Fruit fly (Drosophila melanogaster) whole organism, embryonic: ENCODE results near the gene mRpS11.

Source experiments
- CG1024 ChIP-seq: fragments of 200-800 bp; sonication (Bioruptor generic); IDR thresholded peaks from 2 replicates; pipeline ENCODE4 v1.3.6; 2022; ENCODE audit warnings: missing biosample characterization, missing genetic modification characterization
- CG10274 ChIP-seq: fragments of 200-800 bp; sonication (Bioruptor generic); optimal IDR thresholded peaks from 3 replicates; lab custom pipeline; 2017; ENCODE audit warnings: missing biosample characterization, mild to moderate bottlenecking, missing genetic modification characterization
- CG10462 ChIP-seq: fragments of 200-800 bp; sonication (Bioruptor generic); optimal IDR thresholded peaks from 2 replicates; lab custom pipeline; 2016; ENCODE audit warnings: missing biosample characterization, missing genetic modification characterization
- CG11560 ChIP-seq: fragments of 200-800 bp; sonication (Bioruptor generic); IDR thresholded peaks from 3 replicates; pipeline ENCODE4 v1.3.6; 2022; ENCODE audit warnings: missing biosample characterization, missing genetic modification characterization
- CG11723 ChIP-seq: fragments of 200-800 bp; sonication (Bioruptor generic); optimal IDR thresholded peaks from 2 replicates; lab custom pipeline; 2017; ENCODE audit warnings: missing biosample characterization, mild to moderate bottlenecking, missing genetic modification characterization
- CG13424 ChIP-seq: fragments of 200-800 bp; sonication (Bioruptor generic); optimal IDR thresholded peaks from 2 replicates; lab custom pipeline; 2019; ENCODE audit warnings: missing biosample characterization, mild to moderate bottlenecking, missing genetic modification characterization, moderate library complexity
- CG1832 ChIP-seq: fragments of 200-800 bp; sonication (Bioruptor generic); optimal IDR thresholded peaks from 2 replicates; lab custom pipeline; 2017; ENCODE audit warnings: missing biosample characterization, mild to moderate bottlenecking, missing genetic modification characterization, inconsistent platforms
- CG18476 ChIP-seq: fragments of 200-800 bp; sonication (Bioruptor generic); optimal IDR thresholded peaks from 2 replicates; lab custom pipeline; 2016; ENCODE audit warnings: missing biosample characterization, mild to moderate bottlenecking, missing genetic modification characterization
- CG3065 ChIP-seq: fragments of 200-800 bp; sonication (Bioruptor generic); optimal IDR thresholded peaks from 2 replicates; lab custom pipeline; 2016; ENCODE audit warnings: missing biosample characterization, missing genetic modification characterization
- CG33557 ChIP-seq: fragments of 200-800 bp; sonication (Bioruptor generic); optimal IDR thresholded peaks from 2 replicates; lab custom pipeline; 2019; ENCODE audit warnings: missing biosample characterization, mild to moderate bottlenecking, missing genetic modification characterization, moderate library complexity
- CG34224 ChIP-seq: fragments of 200-800 bp; sonication (Bioruptor generic); IDR thresholded peaks from 3 replicates; pipeline ENCODE4 v1.3.6; 2022; ENCODE audit warnings: missing biosample characterization, missing genetic modification characterization; ENCODE audit not compliant: partially characterized antibody
- CG34376 ChIP-seq: fragments of 200-800 bp; sonication (Bioruptor generic); optimal IDR thresholded peaks from 2 replicates; lab custom pipeline; 2018; ENCODE audit warnings: missing biosample characterization, mild to moderate bottlenecking, missing genetic modification characterization
- CG3995 ChIP-seq: fragments of 200-800 bp; sonication (Bioruptor generic); optimal IDR thresholded peaks from 3 replicates; lab custom pipeline; 2016; ENCODE audit warnings: missing biosample characterization, missing genetic modification characterization
- CG4617 ChIP-seq: fragments of 200-800 bp; sonication (Bioruptor generic); optimal IDR thresholded peaks from 3 replicates; lab custom pipeline; 2016; ENCODE audit warnings: missing biosample characterization, missing genetic modification characterization, borderline replicate concordance
- CG7928 ChIP-seq: fragments of 200-800 bp; sonication (Bioruptor generic); optimal IDR thresholded peaks from 2 replicates; lab custom pipeline; 2017; ENCODE audit warnings: missing biosample characterization, mild to moderate bottlenecking, missing genetic modification characterization
- CG8089 ChIP-seq: fragments of 200-800 bp; sonication (Bioruptor generic); optimal IDR thresholded peaks from 3 replicates; lab custom pipeline; 2016; ENCODE audit warnings: missing biosample characterization, missing genetic modification characterization
- CG9876 ChIP-seq: fragments of 200-800 bp; sonication (Bioruptor generic); optimal IDR thresholded peaks from 2 replicates; lab custom pipeline; 2016; ENCODE audit warnings: missing biosample characterization, missing genetic modification characterization
- Ets97D ChIP-seq: fragments of 200-800 bp; sonication (Bioruptor generic); optimal IDR thresholded peaks from 3 replicates; lab custom pipeline; 2016; ENCODE audit warnings: missing biosample characterization, missing genetic modification characterization
- Fer3 ChIP-seq: fragments of 200-800 bp; sonication (Bioruptor generic); optimal IDR thresholded peaks from 2 replicates; lab custom pipeline; 2018; ENCODE audit warnings: missing biosample characterization, mild to moderate bottlenecking, missing genetic modification characterization, moderate library complexity
- HLH3B ChIP-seq: fragments of 200-800 bp; sonication (Bioruptor generic); IDR thresholded peaks from 2 replicates; pipeline ENCODE4 v1.3.6; 2022; ENCODE audit warnings: missing biosample characterization, missing genetic modification characterization
- Hey ChIP-seq: fragments of 200-800 bp; sonication (Bioruptor generic); optimal IDR thresholded peaks from 3 replicates; lab custom pipeline; 2018; ENCODE audit warnings: missing biosample characterization, mild to moderate bottlenecking, missing genetic modification characterization
- HmgZ ChIP-seq: fragments of 200-800 bp; sonication (Bioruptor generic); optimal IDR thresholded peaks from 2 replicates; lab custom pipeline; 2018; ENCODE audit warnings: missing biosample characterization, mild to moderate bottlenecking, missing genetic modification characterization
- Hmr ChIP-seq: fragments of 200-800 bp; sonication (Bioruptor generic); optimal IDR thresholded peaks from 3 replicates; lab custom pipeline; 2017; ENCODE audit warnings: mild to moderate bottlenecking, missing biosample characterization, missing genetic modification reagents, missing genetic modification characterization
- MESR4 ChIP-seq: fragments of 200-800 bp; sonication (Bioruptor generic); optimal IDR thresholded peaks from 2 replicates; lab custom pipeline; 2018; ENCODE audit warnings: missing biosample characterization, mild to moderate bottlenecking, missing genetic modification characterization, moderate library complexity
- Nf-YA ChIP-seq: fragments of 200-800 bp; sonication (Bioruptor generic); IDR thresholded peaks from 2 replicates; pipeline ENCODE4 v1.3.6; 2022; ENCODE audit warnings: missing biosample characterization, missing genetic modification characterization
- Poxn ChIP-seq: fragments of 200-800 bp; sonication (Bioruptor generic); IDR thresholded peaks from 2 replicates; pipeline ENCODE4 v1.3.6; 2022; ENCODE audit warnings: missing biosample characterization, missing genetic modification characterization
- Sin3A ChIP-seq: fragments of >200 bp; optimal IDR thresholded peaks from 2 replicates; lab custom pipeline; 2018
- Sox100B ChIP-seq: fragments of 200-800 bp; sonication (Bioruptor generic); optimal IDR thresholded peaks from 3 replicates; lab custom pipeline; 2018; ENCODE audit warnings: missing biosample characterization, mild to moderate bottlenecking, missing genetic modification characterization
- Sry-δ ChIP-seq: fragments of 200-800 bp; sonication (Bioruptor generic); optimal IDR thresholded peaks from 2 replicates; lab custom pipeline; 2016; ENCODE audit warnings: missing biosample characterization, missing genetic modification characterization
- TFAM ChIP-seq: fragments of 200-800 bp; sonication (Bioruptor generic); optimal IDR thresholded peaks from 2 replicates; lab custom pipeline; 2017; ENCODE audit warnings: missing biosample characterization, missing genetic modification characterization, inconsistent platforms
- ab ChIP-seq: fragments of 200-800 bp; sonication (Bioruptor generic); optimal IDR thresholded peaks from 2 replicates; lab custom pipeline; 2016; ENCODE audit warnings: missing biosample characterization, missing genetic modification characterization
- ase ChIP-seq: fragments of 200-800 bp; sonication (Bioruptor generic); IDR thresholded peaks from 3 replicates; pipeline ENCODE4 v1.3.6; 2022; ENCODE audit warnings: missing biosample characterization, missing genetic modification characterization
- bigmax ChIP-seq: fragments of 200-800 bp; sonication (Bioruptor generic); optimal IDR thresholded peaks from 2 replicates; lab custom pipeline; 2018; ENCODE audit warnings: missing biosample characterization, mild to moderate bottlenecking, missing genetic modification characterization
- chinmo ChIP-seq: fragments of 200-800 bp; sonication (Bioruptor generic); IDR thresholded peaks from 4 replicates; pipeline ENCODE4 v1.3.6; 2022; ENCODE audit warnings: missing biosample characterization, missing genetic modification characterization; ENCODE audit not compliant: partially characterized antibody
- ems ChIP-seq: fragments of 200-800 bp; sonication (Bioruptor generic); optimal IDR thresholded peaks from 3 replicates; lab custom pipeline; 2016; ENCODE audit warnings: missing biosample characterization, missing genetic modification characterization
- en ChIP-seq: fragments of 200-800 bp; sonication (Bioruptor generic); optimal IDR thresholded peaks from 2 replicates; lab custom pipeline; 2016; ENCODE audit warnings: missing biosample characterization, missing genetic modification characterization
- exex ChIP-seq: fragments of 200-800 bp; sonication (Bioruptor generic); optimal IDR thresholded peaks from 4 replicates; lab custom pipeline; 2018; ENCODE audit warnings: missing biosample characterization, mild to moderate bottlenecking, missing genetic modification characterization, moderate library complexity
- fd102C ChIP-seq: fragments of 200-800 bp; sonication (Bioruptor generic); optimal IDR thresholded peaks from 2 replicates; lab custom pipeline; 2018; ENCODE audit warnings: missing biosample characterization, mild to moderate bottlenecking, missing genetic modification characterization, moderate library complexity
- gcm ChIP-seq: fragments of 200-800 bp; sonication (Bioruptor generic); optimal IDR thresholded peaks from 2 replicates; lab custom pipeline; 2019; ENCODE audit warnings: missing biosample characterization, mild to moderate bottlenecking, missing genetic modification characterization, moderate library complexity
- gem ChIP-seq: fragments of 200-800 bp; sonication (Bioruptor generic); optimal IDR thresholded peaks from 2 replicates; lab custom pipeline; 2019; ENCODE audit warnings: missing biosample characterization, mild to moderate bottlenecking, missing genetic modification characterization, moderate library complexity
- ind ChIP-seq: fragments of 200-800 bp; sonication (Bioruptor generic); optimal IDR thresholded peaks from 3 replicates; lab custom pipeline; 2016; ENCODE audit warnings: missing biosample characterization, missing genetic modification characterization
- jumu ChIP-seq: fragments of 200-800 bp; sonication (Bioruptor generic); optimal IDR thresholded peaks from 3 replicates; lab custom pipeline; 2016; ENCODE audit warnings: missing biosample characterization, missing genetic modification characterization
- pho ChIP-seq: fragments of 200-800 bp; sonication (Bioruptor generic); optimal IDR thresholded peaks from 2 replicates; lab custom pipeline; 2016; ENCODE audit warnings: missing biosample characterization, missing genetic modification characterization
- psq ChIP-seq: fragments of 200-800 bp; sonication (Bioruptor generic); optimal IDR thresholded peaks from 2 replicates; lab custom pipeline; 2017; ENCODE audit warnings: missing biosample characterization, missing genetic modification characterization
- pzg ChIP-seq: fragments of 200-800 bp; sonication (Bioruptor generic); optimal IDR thresholded peaks from 3 replicates; lab custom pipeline; 2018; ENCODE audit warnings: missing biosample characterization, mild to moderate bottlenecking, missing genetic modification characterization, moderate library complexity
- ro ChIP-seq: fragments of 200-800 bp; sonication (Bioruptor generic); IDR thresholded peaks from 2 replicates; pipeline ENCODE4 v1.3.6; 2022; ENCODE audit warnings: missing biosample characterization, missing genetic modification characterization
- sd ChIP-seq: fragments of 200-800 bp; sonication (Bioruptor generic); optimal IDR thresholded peaks from 3 replicates; lab custom pipeline; 2018; ENCODE audit warnings: missing biosample characterization, mild to moderate bottlenecking, missing genetic modification characterization, moderate library complexity
- sens ChIP-seq: fragments of 200-800 bp; sonication (Bioruptor generic); peaks from one replicate; lab custom pipeline; 2016; ENCODE audit warnings: missing biosample characterization, missing genetic modification characterization
- tgo ChIP-seq: fragments of 200-800 bp; sonication (Bioruptor generic); IDR thresholded peaks from 3 replicates; pipeline ENCODE4 v1.3.6; 2022; ENCODE audit warnings: missing biosample characterization, missing genetic modification characterization
- twi ChIP-seq: fragments of 200-800 bp; optimal IDR thresholded peaks from 2 replicates; lab custom pipeline; 2019; ENCODE audit warnings: missing biosample characterization, mild to moderate bottlenecking, missing genetic modification characterization, moderate library complexity

The mRpS11 gene

DNA sequence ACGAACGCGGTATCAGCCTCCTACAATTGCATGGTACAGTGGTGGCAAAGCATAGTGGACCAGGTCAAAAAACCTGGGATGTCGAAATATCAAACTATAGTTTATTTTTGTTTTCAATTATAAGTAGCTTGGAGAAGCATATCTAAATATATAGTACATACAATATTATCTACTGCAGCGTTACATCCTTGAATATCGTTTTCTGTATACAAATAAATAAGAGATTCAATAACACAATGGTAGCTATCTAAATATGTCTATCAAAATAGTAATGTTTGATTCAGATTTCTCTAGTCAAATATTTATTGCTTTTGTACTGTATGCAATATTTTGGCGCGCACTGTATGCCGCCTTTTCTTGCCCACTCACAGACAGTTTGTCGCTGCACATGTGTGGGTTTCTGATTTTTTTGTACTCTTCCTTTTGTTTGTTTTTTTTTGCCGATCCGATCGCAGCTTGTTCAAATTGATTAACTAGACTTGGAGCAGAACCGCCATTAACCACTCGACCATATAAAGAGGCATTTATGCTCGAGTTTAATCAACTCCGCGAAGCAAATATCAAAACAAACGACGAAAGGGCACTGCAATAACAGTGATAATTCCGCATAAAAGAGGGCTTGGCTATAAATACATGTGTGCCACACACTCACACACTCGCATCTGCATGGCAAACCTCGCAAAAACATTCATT is 8.3 kb downstream of the mRpS11 start (continued):
- peak; percentile 69 for TF ChIP-seq Ets97D (GFP tag; lab: Kevin White, UChicago)
- peak; percentile 84 for TF ChIP-seq twi (tag; lab: Kevin White, UChicago)
- TF ChIP-seq chinmo (GFP tag; lab: Robert Waterston, UW) = no peak
- TF ChIP-seq CG1832 (GFP tag; lab: Kevin White, UChicago) = no peak
- TF ChIP-seq Sox100B (GFP tag; lab: Kevin White, UChicago) = peak; percentile 98
- no peak for TF ChIP-seq pzg
- peak; percentile 97 for TF ChIP-seq Hmr (GFP tag; lab: Kevin White, UChicago)
- TF ChIP-seq CG8089 (GFP tag; lab: Kevin White, UChicago) = peak; percentile 83
- no peak for TF ChIP-seq Sin3A
- no peak for TF ChIP-seq Sry-δ (GFP tag; lab: Kevin White, UChicago)
- peak; percentile 88 for TF ChIP-seq CG34376 (GFP tag; lab: Kevin White, UChicago)
- peak; percentile 78 for TF ChIP-seq TFAM (GFP tag; lab: Kevin White, UChicago)
- peak; percentile 92 for TF ChIP-seq CG11723
- TF ChIP-seq CG9876 (GFP tag; lab: Kevin White, UChicago) = peak; percentile 50
- TF ChIP-seq CG4617 (GFP tag; lab: Kevin White, UChicago) = peak; percentile 74
- TF ChIP-seq ro (GFP tag; lab: Robert Waterston, UW) = peak; percentile 79
- TF ChIP-seq CG3065 = peak; percentile 89
- peak; percentile 85 for TF ChIP-seq sd
- no peak; the same call in 2 of the 3 replicates for TF ChIP-seq CG34224 (GFP tag; lab: Robert Waterston, UW)
- peak; percentile 92 for TF ChIP-seq ind (GFP tag; lab: Kevin White, UChicago)
- TF ChIP-seq MESR4 = peak; percentile 15
- peak; percentile 47 for TF ChIP-seq CG3995 (GFP tag; lab: Kevin White, UChicago)
- TF ChIP-seq exex (tag; lab: Kevin White, UChicago) = peak; percentile 53
- peak; percentile 95 for TF ChIP-seq tgo
- TF ChIP-seq pho (GFP tag; lab: Kevin White, UChicago) = peak; percentile 89
- TF ChIP-seq CG11560 (tag; lab: Robert Waterston, UW) = peak; percentile 80; the same call in 2 of the 3 replicates
- peak; percentile 91 for TF ChIP-seq ase
- TF ChIP-seq Fer3 (tag; lab: Kevin White, UChicago) = peak; percentile 91
- peak; percentile 77 for TF ChIP-seq CG10274 (GFP tag; lab: Kevin White, UChicago)
- TF ChIP-seq HmgZ (tag; lab: Kevin White, UChicago) = peak; percentile 90
- TF ChIP-seq CG10462 (GFP tag; lab: Kevin White, UChicago) = peak; percentile 94
- TF ChIP-seq sens (GFP tag; lab: Kevin White, UChicago) = peak; percentile 99
- peak; percentile 94 for TF ChIP-seq CG33557
- TF ChIP-seq CG18476 (GFP tag; lab: Kevin White, UChicago) = peak; percentile 94
- TF ChIP-seq HLH3B (GFP tag; lab: Robert Waterston, UW) = peak; percentile 93
- TF ChIP-seq Hey (tag; lab: Kevin White, UChicago) = no peak
- TF ChIP-seq gcm = peak; percentile 98
- TF ChIP-seq bigmax (GFP tag; lab: Kevin White, UChicago) = no peak
- TF ChIP-seq Nf-YA (GFP tag; lab: Robert Waterston, UW) = peak; percentile 78
- peak; percentile 86 for TF ChIP-seq jumu (GFP tag; lab: Kevin White, UChicago)
- peak; percentile 70 for TF ChIP-seq CG7928 (GFP tag; lab: Kevin White, UChicago)
- peak; percentile 98 for TF ChIP-seq gem (tag; lab: Kevin White, UChicago)
- peak; percentile 73 for TF ChIP-seq ab (GFP tag; lab: Kevin White, UChicago)
- peak; percentile 44 for TF ChIP-seq fd102C (GFP tag; lab: Kevin White, UChicago)
- TF ChIP-seq CG1024 (GFP tag; lab: Robert Waterston, UW) = peak; percentile 69
- TF ChIP-seq ems (GFP tag; lab: Kevin White, UChicago) = peak; percentile 92
- peak; percentile 80 for TF ChIP-seq en (GFP tag; lab: Kevin White, UChicago)
- peak; percentile 56 for TF ChIP-seq Poxn (GFP tag; lab: Robert Waterston, UW)
- TF ChIP-seq psq (GFP tag; lab: Kevin White, UChicago) = peak; percentile 67
- TF ChIP-seq CG13424 (tag; lab: Kevin White, UChicago) = peak; percentile 96
